Fruit fly (Drosophila melanogaster) whole organism, larva: Measurements from ENCODE around the gene htt.
A peak's percentile ranks its signal among the peaks of the same experiment; 100 is the strongest.
"Not testable (repeated sequence)": the region's sequence is repeated elsewhere in the genome, so short reads cannot be mapped to it uniquely, and the experiment has no call there.

Source experiments
- noc ChIP-seq: fragments of 200-800 bp; sonication (Bioruptor generic); optimal IDR thresholded peaks from 3 replicates; lab custom pipeline; 2019; ENCODE audit warnings: missing biosample characterization, mild to moderate bottlenecking, missing genetic modification characterization, moderate library complexity

Gene htt

DNA sequence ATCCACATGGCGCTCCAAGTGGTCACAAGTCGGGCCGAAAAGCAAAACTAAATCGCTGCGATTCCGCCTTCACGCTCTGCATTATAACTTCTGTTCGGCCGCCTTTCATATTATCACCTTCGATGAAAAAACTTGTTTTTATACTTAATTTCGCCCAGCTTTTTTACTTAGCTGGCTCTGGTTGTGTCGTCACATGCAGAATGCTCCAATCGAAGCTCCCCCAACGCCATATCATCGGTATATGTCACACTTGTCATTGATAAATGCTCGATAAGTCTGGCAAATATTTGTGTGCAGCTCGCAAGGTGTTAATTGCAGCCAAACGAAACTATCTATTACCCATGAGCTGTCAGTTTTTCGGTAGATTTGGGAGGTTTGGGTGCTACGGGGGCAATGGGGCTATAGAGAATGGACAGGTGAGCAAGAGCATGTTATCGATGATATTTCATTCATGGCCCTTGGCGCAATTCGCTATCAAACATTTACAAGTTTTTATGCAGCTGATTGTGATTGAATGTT is 55.6 kb downstream of the htt start, which contains the start of gene CG10000:
CG10000 (minus strand) TSS at position 51 of the 519 bp plus-strand sequence.
- peak; percentile 21 for TF ChIP-seq noc (tag; lab: Kevin White, UChicago)

- no peak for TF ChIP-seq noc (tag; lab: Kevin White, UChicago)
Measured at dm6 chr3R:28756879-28757278, 60.8 kb downstream of the htt start, which contains the start of gene CG9997. CG9997 (minus strand) TSS chr3R:28756979.

- TF ChIP-seq noc (tag; lab: Kevin White, UChicago), result not testable (repeated sequence)
Measured at dm6 chr3R:28758134-28758533, 62.1 kb downstream of the htt start, which contains the start of gene aqrs. aqrs (minus strand) TSS chr3R:28758234.

DNA sequence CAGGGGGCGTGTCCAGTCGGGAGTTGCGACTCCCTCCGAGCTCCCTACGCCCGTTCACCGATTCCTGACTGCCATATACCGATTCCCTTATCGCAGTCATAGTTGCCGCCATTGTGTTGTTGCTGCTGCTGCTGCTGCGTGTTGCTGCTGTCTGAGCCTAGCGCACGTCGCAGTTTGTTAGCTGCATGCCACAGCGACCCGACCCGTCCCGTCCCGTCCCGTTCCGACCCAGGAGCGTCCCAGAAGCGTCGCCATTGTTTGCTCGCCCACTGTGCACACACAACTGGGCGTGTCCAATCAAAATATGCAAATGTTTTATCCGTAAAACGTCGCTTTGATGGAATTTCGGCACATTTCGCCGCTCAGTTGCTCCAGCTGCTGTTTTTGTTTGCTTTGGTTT is 79.7 kb downstream of the htt start:
- no peak for TF ChIP-seq noc (tag; lab: Kevin White, UChicago)
